Fruit fly (Drosophila melanogaster) whole organism, prepupa: ENCODE measurements around the gene ebi.

ENCODE experiments used
- CG10631 ChIP-seq: fragments of 200-800 bp; sonication (Bioruptor generic); optimal IDR thresholded peaks from 2 replicates; lab custom pipeline; 2016; ENCODE audit warnings: missing biosample characterization, missing genetic modification characterization
- CG3032 ChIP-seq: fragments of 200-800 bp; optimal IDR thresholded peaks from 2 replicates; lab custom pipeline; 2019; ENCODE audit warnings: missing biosample characterization, mild to moderate bottlenecking, missing genetic modification characterization, moderate library complexity
- CG32006 ChIP-seq: fragments of 200-800 bp; sonication (Bioruptor generic); optimal IDR thresholded peaks from 3 replicates; lab custom pipeline; 2017; ENCODE audit warnings: missing biosample characterization, mild to moderate bottlenecking, missing genetic modification characterization
- CG3919 ChIP-seq: fragments of 200-800 bp; sonication (Bioruptor generic); optimal IDR thresholded peaks from 3 replicates; lab custom pipeline; 2016; ENCODE audit warnings: missing biosample characterization, missing genetic modification characterization
- CG6854 ChIP-seq: fragments of 200-800 bp; sonication (Bioruptor generic); optimal IDR thresholded peaks from 2 replicates; lab custom pipeline; 2017; ENCODE audit warnings: missing biosample characterization, mild to moderate bottlenecking, missing genetic modification characterization
- OdsH ChIP-seq: fragments of 200-800 bp; sonication (Bioruptor generic); optimal IDR thresholded peaks from 3 replicates; lab custom pipeline; 2016; ENCODE audit warnings: missing biosample characterization, missing genetic modification characterization
- Sox14 ChIP-seq: fragments of 200-800 bp; sonication (Bioruptor generic); optimal IDR thresholded peaks from 3 replicates; lab custom pipeline; 2016; ENCODE audit warnings: missing biosample characterization, missing genetic modification characterization
- achi ChIP-seq: fragments of 200-800 bp; sonication (Bioruptor generic); optimal IDR thresholded peaks from 3 replicates; lab custom pipeline; 2016; ENCODE audit warnings: missing biosample characterization, missing genetic modification characterization
- fd59A ChIP-seq: fragments of 200-800 bp; sonication (Bioruptor generic); optimal IDR thresholded peaks from 2 replicates; lab custom pipeline; 2017; ENCODE audit warnings: missing biosample characterization, mild to moderate bottlenecking, missing genetic modification characterization, missing genetic modification reagents

DNA sequence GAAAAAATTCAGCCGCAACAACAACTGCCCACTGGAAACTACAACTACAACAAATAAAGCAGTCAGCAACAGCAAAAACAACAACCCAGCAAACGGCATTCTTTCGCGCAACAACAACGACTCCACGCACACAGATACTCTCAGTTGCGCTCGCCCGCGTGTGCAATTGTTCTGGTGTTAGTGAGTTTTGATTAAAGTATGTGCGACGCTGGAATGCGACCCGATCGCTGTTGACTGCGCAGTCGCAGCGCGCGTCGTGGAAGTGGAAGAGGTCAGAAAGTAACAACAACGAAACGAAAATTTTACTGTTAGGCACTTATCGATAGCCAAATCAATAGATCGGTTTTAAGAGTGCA lies 16.7 kb downstream of the ebi start:
- TF ChIP-seq Sox14 (GFP tag; lab: Kevin White, UChicago) (no peak), OdsH (no peak), CG10631 (GFP tag; lab: Kevin White, UChicago) (no peak), achi (GFP tag; lab: Kevin White, UChicago) (no peak), CG32006 (GFP tag; lab: Kevin White, UChicago) (no peak), CG6854 (no peak), fd59A (GFP tag; lab: Kevin White, UChicago) (no peak), CG3919 (GFP tag; lab: Kevin White, UChicago) (no peak), CG3032 (tag; lab: Kevin White, UChicago) (no peak)
